Worm (Caenorhabditis elegans) whole organism, mixed stage, embryonic: ENCODE data around the gene F43C11.2.

ENCODE experiments used
- ceh-39 ChIP-seq: fragments of 150-350 bp; optimal IDR thresholded peaks from 2 replicates; lab custom pipeline; 2014; ENCODE audit warnings: missing biosample characterization, missing genetic modification characterization
- cnd-1 ChIP-seq: fragments of 200-800 bp; sonication (Bioruptor generic); optimal IDR thresholded peaks from 2 replicates; lab custom pipeline; 2018; ENCODE audit warnings: mild to moderate bottlenecking, missing genetic modification characterization, missing compliant biosample characterization
- drap-1 ChIP-seq: fragments of 200-800 bp; sonication (Bioruptor generic); optimal IDR thresholded peaks from 3 replicates; lab custom pipeline; 2018; ENCODE audit warnings: mild to moderate bottlenecking, missing genetic modification characterization, missing compliant biosample characterization
- elt-1 ChIP-seq: sonication (generic microtip); optimal IDR thresholded peaks from 2 replicates; lab custom pipeline; 2017; ENCODE audit warnings: missing genetic modification characterization, mild to moderate bottlenecking, missing compliant biosample characterization, antibody characterized with exemption, moderate library complexity, borderline replicate concordance; ENCODE audit not compliant: insufficient read depth
- flh-1 ChIP-seq: fragments of 200-800 bp; sonication (Bioruptor generic); optimal IDR thresholded peaks from 2 replicates; lab custom pipeline; 2018; ENCODE audit warnings: mild to moderate bottlenecking, missing genetic modification characterization, moderate library complexity, missing compliant biosample characterization
- ham-2 ChIP-seq: fragments of 200-800 bp; sonication (Bioruptor generic); optimal IDR thresholded peaks from 2 replicates; lab custom pipeline; 2018; ENCODE audit warnings: mild to moderate bottlenecking, missing genetic modification characterization, missing compliant biosample characterization
- lin-13 ChIP-seq: fragments of 150-350 bp; optimal IDR thresholded peaks from 2 replicates; lab custom pipeline; 2014; ENCODE audit warnings: missing biosample characterization, missing genetic modification characterization
- lin-32 ChIP-seq: fragments of 200-800 bp; sonication (Bioruptor generic); optimal IDR thresholded peaks from 2 replicates; lab custom pipeline; 2018; ENCODE audit warnings: mild to moderate bottlenecking, missing genetic modification characterization, missing compliant biosample characterization
- mep-1 ChIP-seq: fragments of 150-350 bp; optimal IDR thresholded peaks from 2 replicates; lab custom pipeline; 2017; ENCODE audit warnings: missing biosample characterization, missing genetic modification reagents, missing genetic modification characterization, inconsistent platforms
- nhr-12 ChIP-seq: fragments of 150-350 bp; optimal IDR thresholded peaks from 2 replicates; lab custom pipeline; 2014; ENCODE audit warnings: missing biosample characterization, missing genetic modification characterization
- nhr-237 ChIP-seq: fragments of 150-350 bp; optimal IDR thresholded peaks from 2 replicates; lab custom pipeline; 2014; ENCODE audit warnings: missing biosample characterization, missing genetic modification characterization
- nhr-28 ChIP-seq: fragments of 150-350 bp; optimal IDR thresholded peaks from 2 replicates; lab custom pipeline; 2014; ENCODE audit warnings: missing biosample characterization, missing genetic modification characterization
- pha-4 ChIP-seq: fragments of 150-350 bp; optimal IDR thresholded peaks from 2 replicates; lab custom pipeline; 2018; ENCODE audit warnings: missing biosample characterization, missing genetic modification reagents, missing genetic modification characterization
- sem-2 ChIP-seq: fragments of 200-800 bp; sonication (Bioruptor generic); optimal IDR thresholded peaks from 2 replicates; lab custom pipeline; 2018; ENCODE audit warnings: mild to moderate bottlenecking, missing genetic modification characterization, missing compliant biosample characterization
- snpc-4 ChIP-seq: fragments of 150-350 bp; optimal IDR thresholded peaks from 2 replicates; lab custom pipeline; 2014; ENCODE audit warnings: missing biosample characterization, missing genetic modification characterization
- sptf-1 ChIP-seq: sonication (generic microtip); optimal IDR thresholded peaks from 2 replicates; lab custom pipeline; 2017; ENCODE audit warnings: mild to moderate bottlenecking, missing genetic modification characterization, moderate library complexity, missing compliant biosample characterization

F43C11.2 gene

DNA sequence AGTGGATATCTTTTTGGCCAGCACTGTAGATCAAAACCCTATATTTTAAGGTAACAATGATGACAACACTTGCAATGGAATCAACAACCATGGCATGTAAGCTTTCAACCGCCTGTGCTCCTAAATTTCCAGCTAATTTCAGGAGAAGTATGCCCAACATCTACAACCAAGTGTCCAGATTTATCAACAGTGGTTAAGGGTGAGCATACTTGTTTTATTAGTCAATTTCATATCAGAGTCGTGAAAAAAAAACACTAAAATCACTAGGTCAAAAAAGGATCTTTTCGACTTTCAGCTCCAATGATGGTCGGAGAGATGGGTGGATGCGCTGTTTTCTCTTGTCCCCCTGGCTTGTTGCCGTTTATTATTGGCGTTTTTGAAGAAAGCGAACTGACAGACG, 49.4 kb downstream of the F43C11.2 start, which contains the start of gene F16G10.1:
Gene F16G10.1 (plus strand): TSS at position 301 of the 400 bp plus-strand sequence.
- TF ChIP-seq lin-32 (no peak), snpc-4 (tag; lab: Kevin White, UChicago) (no peak), mep-1 (tag; lab: Kevin White, UChicago) (no peak), nhr-28 (tag; lab: Kevin White, UChicago) (no peak), cnd-1 (tag; lab: Kevin White, UChicago) (no peak), nhr-12 (no peak), flh-1 (no peak), ham-2 (no peak), ceh-39 (tag; lab: Kevin White, UChicago) (no peak), sptf-1 (tag; lab: Kevin White, UChicago) (no peak), pha-4 (tag; lab: Kevin White, UChicago) (no peak), elt-1 (tag; lab: Kevin White, UChicago) (no peak), lin-13 (no peak), sem-2 (GFP tag; lab: Kevin White, UChicago) (no peak), drap-1 (GFP tag; lab: Kevin White, UChicago) (no peak), nhr-237 (no peak)
